Worm (Caenorhabditis elegans) whole organism, mixed stage, embryonic: ENCODE results near the gene F53H4.4.

Experiments
- nhr-12 ChIP-seq: fragments of 150-350 bp; optimal IDR thresholded peaks from 2 replicates; lab custom pipeline; 2014; ENCODE audit warnings: missing biosample characterization, missing genetic modification characterization
- nhr-2 ChIP-seq: fragments of 150-350 bp; optimal IDR thresholded peaks from 2 replicates; lab custom pipeline; 2014; ENCODE audit warnings: missing biosample characterization, missing genetic modification characterization
- nhr-237 ChIP-seq: fragments of 150-350 bp; optimal IDR thresholded peaks from 2 replicates; lab custom pipeline; 2014; ENCODE audit warnings: missing biosample characterization, missing genetic modification characterization
- sptf-1 ChIP-seq: sonication (generic microtip); optimal IDR thresholded peaks from 2 replicates; lab custom pipeline; 2017; ENCODE audit warnings: mild to moderate bottlenecking, missing genetic modification characterization, moderate library complexity, missing compliant biosample characterization
- unc-120 ChIP-seq: sonication (generic microtip); optimal IDR thresholded peaks from 2 replicates; lab custom pipeline; 2017; ENCODE audit warnings: missing genetic modification characterization, missing compliant biosample characterization; ENCODE audit not compliant: poor library complexity, severe bottlenecking
- unc-39 ChIP-seq: fragments of 150-350 bp; optimal IDR thresholded peaks from 2 replicates; lab custom pipeline; 2014; ENCODE audit warnings: missing biosample characterization, missing genetic modification characterization

ce11 chrX:15826866-15827265, 39.3 kb upstream of the F53H4.4 start, which contains the start of gene Y7A5A.9:
- TF ChIP-seq sptf-1 (tag; lab: Kevin White, UChicago) (no peak), nhr-12 (tag; lab: Kevin White, UChicago) (no peak), unc-39 (tag; lab: Kevin White, UChicago) (no peak), nhr-2 (tag; lab: Kevin White, UChicago) (no peak), unc-120 (tag; lab: Kevin White, UChicago) (no peak), nhr-237 (tag; lab: Kevin White, UChicago) (no peak)
